Worm (Caenorhabditis elegans) whole organism, L2 larva: ENCODE measurements around the gene srx-14.

Experiments used
- ama-1 ChIP-seq: fragments of 150-350 bp; optimal IDR thresholded peaks from 2 replicates; lab custom pipeline; 2018; ENCODE audit warnings: inconsistent platforms
- elt-3 ChIP-seq: sonication (generic microtip); optimal IDR thresholded peaks from 2 replicates; lab custom pipeline; 2017; ENCODE audit warnings: missing biosample characterization, missing genetic modification characterization
- nhr-77 ChIP-seq: fragments of 150-350 bp; optimal IDR thresholded peaks from 2 replicates; lab custom pipeline; 2014; ENCODE audit warnings: missing biosample characterization, missing genetic modification characterization
- unc-39 ChIP-seq: fragments of 150-350 bp; optimal IDR thresholded peaks from 2 replicates; lab custom pipeline; 2014; ENCODE audit warnings: missing biosample characterization, missing genetic modification characterization
- unc-55 ChIP-seq: fragments of 150-350 bp; sonication (generic microtip); optimal IDR thresholded peaks from 3 replicates; lab custom pipeline; 2014; ENCODE audit warnings: missing biosample characterization, missing genetic modification reagents, missing genetic modification characterization

- TF ChIP-seq unc-39 (tag; lab: Kevin White, UChicago) (no peak), unc-55 (no peak), nhr-77 (tag; lab: Kevin White, UChicago) (no peak), ama-1 (lab: Kevin White, UChicago) (no peak), elt-3 (tag; lab: Kevin White, UChicago) (no peak)
These were observed 5.0 kb upstream of the srx-14 start, which contains the start of gene srx-13 for ce11 chrIV:1118566-1118965.
